Worm (Caenorhabditis elegans) whole organism, L1 larva: ENCODE data around the gene npr-43.

ENCODE experiments used
- blmp-1 ChIP-seq: fragments of 150-350 bp; optimal IDR thresholded peaks from 2 replicates; lab custom pipeline; 2014; ENCODE audit warnings: missing biosample characterization, missing genetic modification characterization
- dpl-1 ChIP-seq, 3 experiments: fragments of 150-350 bp in 2 of 3; sonication (generic microtip) in 1 of 3; optimal IDR thresholded peaks; 2 replicates each; lab custom pipeline; 2014 to 2017; ENCODE audit warnings: missing biosample characterization in 3 of 3, missing genetic modification characterization in 3 of 3, missing genetic modification reagents in 3 of 3
- dsc-1 ChIP-seq: sonication (generic microtip); optimal IDR thresholded peaks from 2 replicates; lab custom pipeline; 2016; ENCODE audit warnings: mild to moderate bottlenecking, missing genetic modification characterization, missing compliant biosample characterization
- ets-5 ChIP-seq: fragments of 200-800 bp; sonication (Bioruptor generic); IDR thresholded peaks from 2 replicates; pipeline ENCODE4 v1.3.6; 2022; ENCODE audit warnings: missing genetic modification characterization, missing compliant biosample characterization
- fkh-8 ChIP-seq: sonication (generic microtip); optimal IDR thresholded peaks from 2 replicates; lab custom pipeline; 2016; ENCODE audit warnings: mild to moderate bottlenecking, missing genetic modification characterization, missing compliant biosample characterization
- irx-1 ChIP-seq: sonication (generic microtip); optimal IDR thresholded peaks from 2 replicates; lab custom pipeline; 2016; ENCODE audit warnings: missing genetic modification characterization, missing compliant biosample characterization
- lin-13 ChIP-seq: fragments of 150-350 bp; optimal IDR thresholded peaks from 2 replicates; lab custom pipeline; 2014; ENCODE audit warnings: missing biosample characterization, missing genetic modification reagents, missing genetic modification characterization
- mef-2 ChIP-seq: fragments of 150-350 bp; optimal IDR thresholded peaks from 2 replicates; lab custom pipeline; 2014; ENCODE audit warnings: missing biosample characterization, missing genetic modification characterization
- mep-1 ChIP-seq: fragments of 150-350 bp; optimal IDR thresholded peaks from 2 replicates; lab custom pipeline; 2014; ENCODE audit warnings: missing biosample characterization, missing genetic modification characterization
- nhr-11 ChIP-seq: fragments of 150-350 bp; optimal IDR thresholded peaks from 2 replicates; lab custom pipeline; 2014; ENCODE audit warnings: missing biosample characterization, missing genetic modification characterization
- nhr-19 ChIP-seq: fragments of 200-800 bp; sonication (Bioruptor generic); conservative IDR thresholded peaks from 2 replicates; pipeline ENCODE4 v1.3.6; 2022; ENCODE audit warnings: missing genetic modification characterization, missing compliant biosample characterization
- nhr-76 ChIP-seq: sonication (generic microtip); optimal IDR thresholded peaks from 2 replicates; lab custom pipeline; 2017; ENCODE audit warnings: missing biosample characterization, missing genetic modification characterization
- snpc-4 ChIP-seq: fragments of 150-350 bp; optimal IDR thresholded peaks from 2 replicates; lab custom pipeline; 2014; ENCODE audit warnings: missing biosample characterization, missing genetic modification characterization
- sox-4 ChIP-seq: sonication (generic microtip); optimal IDR thresholded peaks from 2 replicates; lab custom pipeline; 2016; ENCODE audit warnings: missing genetic modification characterization, missing compliant biosample characterization
- sptf-1 ChIP-seq: fragments of 150-350 bp; optimal IDR thresholded peaks from 2 replicates; lab custom pipeline; 2014; ENCODE audit warnings: missing biosample characterization, missing genetic modification characterization
- swsn-7 ChIP-seq: sonication (generic microtip); optimal IDR thresholded peaks from 2 replicates; lab custom pipeline; 2016; ENCODE audit warnings: missing genetic modification characterization, missing compliant biosample characterization
- unc-98 ChIP-seq: fragments of 200-800 bp; sonication (Bioruptor generic); IDR thresholded peaks from 2 replicates; pipeline ENCODE4 v1.3.6; 2022; ENCODE audit warnings: missing genetic modification characterization, missing compliant biosample characterization
- vab-15 ChIP-seq: sonication (generic microtip); optimal IDR thresholded peaks from 2 replicates; lab custom pipeline; 2017; ENCODE audit warnings: missing genotype, mild to moderate bottlenecking, missing genetic modification characterization, missing compliant biosample characterization
- xbp-1 ChIP-seq: sonication (generic microtip); optimal IDR thresholded peaks from 2 replicates; lab custom pipeline; 2016; ENCODE audit warnings: missing genetic modification characterization, missing compliant biosample characterization

Gene npr-43

DNA sequence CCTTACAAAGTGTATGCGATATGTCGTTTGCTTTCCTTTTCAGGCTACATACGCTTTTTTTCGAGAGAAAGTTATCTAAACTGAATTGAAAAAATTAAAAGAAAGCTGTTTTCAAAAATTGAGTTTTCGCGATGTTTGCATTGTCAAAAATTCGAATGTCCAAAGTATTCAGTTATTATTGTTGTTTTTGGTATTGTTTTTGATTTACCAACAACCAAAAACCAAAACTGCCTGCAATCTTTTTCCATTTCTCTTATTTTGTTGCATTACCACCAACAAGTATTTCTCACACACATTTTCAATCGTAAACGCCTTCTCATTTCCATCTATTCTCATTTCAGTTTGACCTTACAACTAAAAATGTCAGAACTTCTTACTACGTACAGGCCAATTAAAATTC lies 50.1 kb downstream of the npr-43 start, which contains the start of gene pepm-1:
pepm-1 (plus strand) TSS at position 301 of the 400 bp plus-strand sequence.
- no peak for TF ChIP-seq nhr-11 (tag; lab: Kevin White, UChicago)
- no peak for TF ChIP-seq vab-15 (tag; lab: Kevin White, UChicago)
- TF ChIP-seq irx-1 (tag; lab: Kevin White, UChicago), result no peak
- peak; percentile 13 for TF ChIP-seq blmp-1
- TF ChIP-seq sptf-1 (tag; lab: Kevin White, UChicago), result no peak
- no peak for TF ChIP-seq xbp-1

DNA sequence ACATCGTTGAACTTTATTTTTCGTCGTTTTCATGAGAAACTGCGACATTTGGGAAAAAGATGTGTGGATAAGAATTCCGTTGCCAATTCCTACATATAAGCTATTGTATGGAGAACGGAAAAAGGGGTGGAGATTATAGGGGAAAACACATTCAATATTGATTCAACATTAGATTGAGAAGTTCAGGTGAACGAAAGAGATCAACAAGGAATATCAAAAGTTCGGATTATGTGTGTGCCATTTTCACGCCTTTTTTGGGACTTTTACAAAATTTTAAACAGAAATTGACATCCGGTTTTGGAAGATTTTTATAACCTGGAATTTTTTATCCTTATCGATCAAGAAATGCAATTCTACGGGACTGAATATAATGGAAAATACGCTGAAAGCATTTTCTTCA lies 51.1 kb downstream of the npr-43 start, which contains the start of gene F47B8.5:
F47B8.5 (minus strand) TSS at position 101 of the 400 bp plus-strand sequence.
- TF ChIP-seq vab-15 (tag; lab: Kevin White, UChicago), result no peak
- TF ChIP-seq mef-2 (tag; lab: Kevin White, UChicago), result no peak
- no peak for TF ChIP-seq fkh-8
- no peak for TF ChIP-seq sox-4 (tag; lab: Kevin White, UChicago)
- TF ChIP-seq mep-1 (tag; lab: Kevin White, UChicago), result no peak
- TF ChIP-seq nhr-76, result no peak
- TF ChIP-seq swsn-7 (tag; lab: Kevin White, UChicago), result no peak
- TF ChIP-seq unc-98 (GFP tag; lab: Robert Waterston, UW), result no peak
- TF ChIP-seq snpc-4 (tag; lab: Kevin White, UChicago), result no peak
- no peak for TF ChIP-seq nhr-19 (GFP tag; lab: Robert Waterston, UW)
- no peak for TF ChIP-seq ets-5 (GFP tag; lab: Robert Waterston, UW)
- TF ChIP-seq dpl-1 (GFP tag; optimal IDR thresholded peaks at IDR 0.05; lab: Kevin White, UChicago), result no peak
- TF ChIP-seq lin-13 (GFP tag; lab: Kevin White, UChicago), result no peak
- no peak for TF ChIP-seq blmp-1
- TF ChIP-seq dsc-1 (tag; lab: Kevin White, UChicago), result no peak
